Worm (Caenorhabditis elegans) whole organism, early embryonic: ENCODE results near the gene srh-34.

Source experiments
- B0310.2 ChIP-seq: sonication (generic microtip); optimal IDR thresholded peaks from 2 replicates; lab custom pipeline; 2016; ENCODE audit warnings: mild to moderate bottlenecking, missing genetic modification characterization, missing compliant biosample characterization
- F13C5.2 ChIP-seq: sonication (generic microtip); optimal IDR thresholded peaks from 2 replicates; lab custom pipeline; 2017; ENCODE audit warnings: mild to moderate bottlenecking, missing genetic modification characterization, inconsistent platforms, missing compliant biosample characterization
- aly-1 ChIP-seq: sonication (generic microtip); optimal IDR thresholded peaks from 2 replicates; lab custom pipeline; 2016; ENCODE audit warnings: missing genetic modification characterization, missing compliant biosample characterization
- ama-1 ChIP-seq: fragments of 150-350 bp; optimal IDR thresholded peaks from 2 replicates; lab custom pipeline; 2014
- ceh-13 ChIP-seq: fragments of 200-800 bp; sonication (Bioruptor generic); optimal IDR thresholded peaks from 2 replicates; lab custom pipeline; 2018; ENCODE audit warnings: mild to moderate bottlenecking, missing genetic modification characterization, missing compliant biosample characterization
- ceh-36 ChIP-seq: sonication (generic microtip); optimal IDR thresholded peaks from 2 replicates; lab custom pipeline; 2016; ENCODE audit warnings: missing genetic modification characterization, inconsistent platforms, missing compliant biosample characterization
- ets-7 ChIP-seq: sonication (generic microtip); optimal IDR thresholded peaks from 2 replicates; lab custom pipeline; 2016; ENCODE audit warnings: missing genotype, missing genetic modification characterization, missing compliant biosample characterization
- flt-1 ChIP-seq: fragments of 200-800 bp; sonication (Bioruptor generic); IDR thresholded peaks from 2 replicates; pipeline ENCODE4 v1.3.6; 2022; ENCODE audit warnings: missing genetic modification characterization, missing compliant biosample characterization
- hmbx-1 ChIP-seq: sonication (generic microtip); optimal IDR thresholded peaks from 2 replicates; lab custom pipeline; 2016; ENCODE audit warnings: mild to moderate bottlenecking, missing genetic modification characterization, missing compliant biosample characterization
- hmg-4 ChIP-seq: fragments of 200-800 bp; sonication (Bioruptor generic); optimal IDR thresholded peaks from 2 replicates; lab custom pipeline; 2018; ENCODE audit warnings: mild to moderate bottlenecking, missing genetic modification characterization, missing compliant biosample characterization
- hnd-1 ChIP-seq: sonication (generic microtip); optimal IDR thresholded peaks from 2 replicates; lab custom pipeline; 2016; ENCODE audit warnings: missing genetic modification characterization, missing compliant biosample characterization
- pes-1 ChIP-seq: fragments of 200-800 bp; sonication (Bioruptor generic); IDR thresholded peaks from 2 replicates; pipeline ENCODE4 v1.3.6; 2022; ENCODE audit warnings: missing genetic modification reagents, missing genetic modification characterization, missing compliant biosample characterization
- sea-1 ChIP-seq: fragments of 200-800 bp; sonication (Bioruptor generic); conservative IDR thresholded peaks from 2 replicates; pipeline ENCODE4 v1.3.6; 2022; ENCODE audit warnings: missing genetic modification characterization, missing compliant biosample characterization
- tbx-11 ChIP-seq: fragments of 200-800 bp; sonication (Bioruptor generic); IDR thresholded peaks from 2 replicates; pipeline ENCODE4 v1.3.6; 2022; ENCODE audit warnings: missing genetic modification characterization, missing compliant biosample characterization
- tbx-37 ChIP-seq: fragments of 200-800 bp; sonication (Bioruptor generic); conservative IDR thresholded peaks from 2 replicates; pipeline ENCODE4 v1.3.6; 2022; ENCODE audit warnings: missing genetic modification reagents, missing genetic modification characterization, missing compliant biosample characterization
- tra-4 ChIP-seq: sonication (generic microtip); optimal IDR thresholded peaks from 2 replicates; lab custom pipeline; 2017; ENCODE audit warnings: missing genetic modification characterization, missing compliant biosample characterization

The srh-34 gene

DNA sequence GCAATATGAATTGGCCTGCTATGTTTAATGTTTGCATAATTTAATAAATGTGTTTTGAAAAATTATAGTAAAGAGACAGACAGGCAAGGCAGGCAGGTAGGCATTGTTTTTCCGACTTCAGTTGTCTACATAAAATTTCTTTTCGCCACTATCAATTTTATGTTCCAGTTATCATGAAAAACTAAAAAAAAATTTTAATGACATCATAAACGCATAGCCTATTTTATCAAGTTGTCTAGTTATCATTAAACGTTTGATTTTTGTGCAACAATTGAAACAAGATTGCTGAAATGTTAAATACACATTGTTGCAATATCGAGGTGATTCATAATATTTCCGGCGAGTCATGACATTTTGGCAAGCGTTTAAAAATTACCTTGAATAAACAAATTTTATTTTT lies 31.4 kb downstream of the srh-34 start:
- TF ChIP-seq F13C5.2 (tag; lab: Kevin White, UChicago): no peak
- TF ChIP-seq B0310.2 (tag; lab: Kevin White, UChicago): no peak
- no peak for TF ChIP-seq tra-4 (tag; lab: Kevin White, UChicago)
- TF ChIP-seq pes-1: no peak
- TF ChIP-seq ceh-13 (GFP tag; lab: Kevin White, UChicago): no peak
- TF ChIP-seq hmg-4 (GFP tag; lab: Kevin White, UChicago): no peak
- TF ChIP-seq tbx-37 (GFP tag; lab: Robert Waterston, UW): no peak
- no peak for TF ChIP-seq flt-1 (GFP tag; lab: Robert Waterston, UW)

DNA sequence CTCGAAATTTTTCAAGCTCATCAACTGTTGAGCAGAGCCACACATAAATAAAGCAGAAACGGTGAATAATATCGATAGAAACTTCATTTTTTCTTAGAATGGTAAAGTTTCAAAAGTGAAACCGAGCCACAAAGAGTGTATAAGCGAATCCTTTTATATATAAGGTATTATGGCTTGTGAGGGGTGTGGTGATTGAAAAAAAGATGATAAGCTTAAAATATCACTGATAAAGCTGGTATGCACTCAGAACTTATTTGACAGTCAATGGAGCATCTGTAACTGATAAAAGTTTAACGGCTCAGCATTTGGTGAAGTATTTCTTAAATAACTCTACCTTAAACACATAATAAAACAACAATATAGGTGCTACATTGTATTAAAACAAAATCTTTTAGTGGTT lies 31.8 kb downstream of the srh-34 start, which contains the start of gene dod-19:
Gene dod-19, minus strand, starts transcription at position 130 of the 400 bp plus-strand sequence.
- no peak for TF ChIP-seq aly-1 (tag; lab: Kevin White, UChicago)
- TF ChIP-seq B0310.2 (tag; lab: Kevin White, UChicago): no peak
- TF ChIP-seq pes-1: no peak
- no peak for TF ChIP-seq hmbx-1
- TF ChIP-seq hnd-1: no peak
- TF ChIP-seq ceh-13 (GFP tag; lab: Kevin White, UChicago): no peak
- TF ChIP-seq tra-4 (tag; lab: Kevin White, UChicago): no peak
- TF ChIP-seq ceh-36 (tag; lab: Kevin White, UChicago): no peak
- no peak for TF ChIP-seq tbx-37 (GFP tag; lab: Robert Waterston, UW)
- no peak for TF ChIP-seq sea-1 (GFP tag; lab: Robert Waterston, UW)
- no peak for TF ChIP-seq ama-1 (lab: Kevin White, UChicago)
- no peak for TF ChIP-seq ets-7 (tag; lab: Kevin White, UChicago)
- no peak for TF ChIP-seq tbx-11
- TF ChIP-seq flt-1 (GFP tag; lab: Robert Waterston, UW): no peak
- no peak for TF ChIP-seq F13C5.2 (tag; lab: Kevin White, UChicago)
- no peak for TF ChIP-seq hmg-4 (GFP tag; lab: Kevin White, UChicago)

DNA sequence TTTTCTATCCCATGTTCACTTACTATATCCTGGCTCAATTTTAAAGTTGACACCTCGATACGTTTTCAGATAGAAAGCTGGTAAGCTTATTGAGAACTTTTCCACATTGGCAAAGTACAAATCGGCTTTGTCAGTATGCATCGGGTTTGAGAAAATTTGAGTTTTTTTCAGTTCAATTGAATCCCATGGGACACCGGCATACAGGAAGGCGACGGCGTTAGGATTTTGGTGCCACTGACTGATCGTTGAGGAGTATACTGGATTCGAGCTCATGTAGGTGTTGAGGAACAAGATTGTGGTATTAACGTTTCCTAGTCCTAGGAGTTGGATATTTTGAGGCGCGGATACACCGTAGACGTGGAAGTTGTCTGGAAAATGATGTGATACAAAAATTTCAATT lies 33.7 kb downstream of the srh-34 start:
- no peak for TF ChIP-seq tbx-11

DNA sequence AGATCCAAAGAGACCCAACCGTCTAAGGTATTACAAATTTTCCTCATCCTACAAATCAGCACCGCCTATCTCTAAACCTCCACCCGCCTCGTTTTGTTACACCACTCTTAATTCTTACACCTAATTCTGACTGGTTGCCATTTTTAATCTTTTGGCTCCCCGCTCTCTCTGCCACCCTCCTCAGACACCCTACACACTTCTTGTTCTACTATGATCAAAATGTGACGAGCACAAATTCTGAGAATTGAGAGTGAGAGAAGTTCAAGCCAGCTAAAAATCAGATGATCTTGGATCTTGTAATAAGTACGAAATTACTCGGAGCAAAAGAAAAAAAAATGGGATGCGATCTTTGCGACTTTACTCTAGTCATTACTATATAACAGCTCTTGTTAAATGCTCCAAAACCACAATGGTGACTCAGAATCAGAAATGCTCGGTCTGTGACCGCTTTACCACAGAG lies 42.2 kb downstream of the srh-34 start, which contains the start of gene nhr-252:
Gene nhr-252, plus strand, starts transcription at position 410 of the 460 bp plus-strand sequence.
- TF ChIP-seq B0310.2 (tag; lab: Kevin White, UChicago): no peak
- no peak for TF ChIP-seq aly-1 (tag; lab: Kevin White, UChicago)
- no peak for TF ChIP-seq hmg-4 (GFP tag; lab: Kevin White, UChicago)
- TF ChIP-seq sea-1 (GFP tag; lab: Robert Waterston, UW): no peak
- TF ChIP-seq ama-1 (lab: Kevin White, UChicago): no peak

DNA sequence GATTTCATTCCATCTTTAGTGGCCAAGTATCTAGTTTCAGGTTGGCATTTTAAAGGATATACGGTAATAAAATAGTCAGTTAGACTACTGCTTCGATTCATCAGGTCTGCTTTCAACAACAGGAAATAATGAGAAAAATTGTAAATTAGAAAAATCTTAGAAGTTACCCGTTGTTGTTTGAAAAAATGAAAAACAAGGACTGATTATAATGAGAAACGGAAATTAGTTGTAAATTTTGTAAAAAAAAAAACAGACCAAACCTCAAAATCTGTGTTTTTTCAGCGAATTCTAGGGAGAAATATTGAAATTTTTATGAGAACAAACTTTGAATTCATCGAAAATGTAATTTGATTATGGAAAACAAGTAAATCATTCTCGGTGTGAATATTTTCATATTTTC lies 43.4 kb downstream of the srh-34 start, which contains the start of gene srh-62:
Gene srh-62, minus strand, starts transcription at position 101 of the 400 bp plus-strand sequence.
- TF ChIP-seq flt-1 (GFP tag; lab: Robert Waterston, UW) (no peak), ceh-13 (GFP tag; lab: Kevin White, UChicago) (no peak), hmbx-1 (no peak), ets-7 (tag; lab: Kevin White, UChicago) (no peak), hnd-1 (no peak), ceh-36 (tag; lab: Kevin White, UChicago) (no peak)

DNA sequence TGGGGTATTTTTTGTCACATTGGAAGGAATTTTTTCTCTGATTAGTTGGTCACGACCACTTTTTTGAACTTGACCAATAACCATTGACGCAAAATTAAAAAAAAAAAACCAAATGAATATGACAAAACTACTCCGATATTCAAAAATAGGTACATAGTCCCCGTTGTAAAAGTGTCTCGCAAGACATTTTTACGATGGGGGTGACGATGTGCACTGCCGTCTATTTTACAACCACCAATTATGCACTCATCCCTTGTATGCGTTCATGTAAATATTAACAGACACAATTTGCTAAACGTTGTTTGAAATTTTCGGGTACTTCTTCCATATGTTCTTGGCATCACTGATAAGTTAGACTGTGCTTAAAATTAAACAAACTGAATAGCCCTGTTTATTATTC lies 46.8 kb downstream of the srh-34 start, which contains the start of gene scl-27:
Gene scl-27, plus strand, starts transcription at position 301 of the 400 bp plus-strand sequence.
- no peak for TF ChIP-seq ama-1 (lab: Kevin White, UChicago)
- no peak for TF ChIP-seq tbx-11
- TF ChIP-seq hmbx-1: no peak
- no peak for TF ChIP-seq ceh-36 (tag; lab: Kevin White, UChicago)

DNA sequence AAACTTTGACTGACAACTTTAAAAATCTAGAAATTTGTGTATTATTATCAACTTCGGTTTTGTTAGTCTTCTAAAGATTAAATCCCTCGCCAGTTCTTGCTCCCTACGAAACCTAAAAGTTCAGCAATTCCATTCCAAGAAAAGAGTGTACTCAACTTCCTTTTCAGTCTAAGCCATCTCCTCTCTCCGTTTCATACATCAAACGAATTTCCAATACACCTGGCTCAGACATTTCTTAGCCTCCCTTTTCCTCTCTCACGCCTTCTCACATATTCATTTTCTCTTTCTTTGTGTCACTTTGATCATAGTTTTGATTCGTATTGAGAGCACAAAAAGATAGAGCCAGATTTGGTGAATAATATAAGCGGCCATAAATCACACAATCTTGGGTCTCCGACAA lies 50.2 kb downstream of the srh-34 start, which contains the start of gene nhr-253:
Gene nhr-253, plus strand, starts transcription at position 285 of the 400 bp plus-strand sequence.
- TF ChIP-seq pes-1 (no peak), sea-1 (GFP tag; lab: Robert Waterston, UW) (no peak), tra-4 (tag; lab: Kevin White, UChicago) (no peak), hmg-4 (GFP tag; lab: Kevin White, UChicago) (no peak), tbx-11 (no peak), aly-1 (tag; lab: Kevin White, UChicago) (no peak), F13C5.2 (tag; lab: Kevin White, UChicago) (no peak), ets-7 (tag; lab: Kevin White, UChicago) (no peak), hmbx-1 (no peak), hnd-1 (no peak), flt-1 (GFP tag; lab: Robert Waterston, UW) (no peak), ceh-13 (GFP tag; lab: Kevin White, UChicago) (no peak), ama-1 (lab: Kevin White, UChicago) (no peak), tbx-37 (GFP tag; lab: Robert Waterston, UW) (no peak)
